Fruit fly (Drosophila melanogaster): Measurements from ENCODE around the gene CG46306.
A peak's percentile ranks its signal among the peaks of the same experiment; 100 is the strongest.

Gene CG46306

dm6 chrX:16834259-16834658 is 1.1 kb downstream of the CG46306 start (continued):
- 0 out of 3 replicates have a peak, but pooled peaks have one; percentile 32 for TF ChIP-seq CG7357 (GFP tag; IDR thresholded peaks at IDR 0.05)
- TF ChIP-seq CG12071 (GFP tag; optimal IDR thresholded peaks at IDR 0.05) = no peak
- no peak for TF ChIP-seq onecut (GFP tag; IDR thresholded peaks at IDR 0.05)
- no peak for TF ChIP-seq Nf-YB (GFP tag; optimal IDR thresholded peaks at IDR 0.05)
- TF ChIP-seq Ptx1 (GFP tag; IDR thresholded peaks at IDR 0.05) = peak; percentile 67
- TF ChIP-seq tin (GFP tag; optimal IDR thresholded peaks at IDR 0.05) = no peak
- no peak for TF ChIP-seq MESR4 (GFP tag; optimal IDR thresholded peaks at IDR 0.05)
- no peak for TF ChIP-seq Ravus (GFP tag; IDR thresholded peaks at IDR 0.05)
- no peak for TF ChIP-seq inv (GFP tag; IDR thresholded peaks at IDR 0.05; ENCODE audit: partially characterized antibody)
- no peak for TF ChIP-seq C15 (GFP tag; IDR thresholded peaks at IDR 0.05)
- TF ChIP-seq Doc3 (GFP tag; IDR thresholded peaks at IDR 0.05; ENCODE audit: partially characterized antibody) = no peak
- peak; percentile 5 for TF ChIP-seq CG17568 (GFP tag; optimal IDR thresholded peaks at IDR 0.05)
- TF ChIP-seq Dref (GFP tag; IDR thresholded peaks at IDR 0.05) = no peak
- peak in 1 of 2 experiments; percentile 75 for TF ChIP-seq Hr51 (GFP tag; optimal IDR thresholded peaks at IDR 0.05)
- TF ChIP-seq Sox102F (GFP tag; optimal IDR thresholded peaks at IDR 0.05) = peak; percentile 53
- no peak for TF ChIP-seq nerfin-2 (GFP tag; IDR thresholded peaks at IDR 0.05; ENCODE audit: partially characterized antibody)
- no peak for TF ChIP-seq CG8089 (GFP tag; optimal IDR thresholded peaks at IDR 0.05)
- TF ChIP-seq jumu (GFP tag; optimal IDR thresholded peaks at IDR 0.05) = no peak
- TF ChIP-seq CG17186 (GFP tag; optimal IDR thresholded peaks at IDR 0.05) = no peak
- no peak for TF ChIP-seq abd-A (tag; optimal IDR thresholded peaks at IDR 0.05)
- TF ChIP-seq CG15601 (tag; optimal IDR thresholded peaks at IDR 0.05) = no peak
- TF ChIP-seq sna (GFP tag; IDR thresholded peaks at IDR 0.05; ENCODE audit: partially characterized antibody) = no peak
- peak; percentile 48 for TF ChIP-seq ATbp (GFP tag; optimal IDR thresholded peaks at IDR 0.05)
- no peak for TF ChIP-seq CG42726 (GFP tag; IDR thresholded peaks at IDR 0.05; ENCODE audit: partially characterized antibody)
- TF ChIP-seq E2f1 (GFP tag; IDR thresholded peaks at IDR 0.05) = no peak
- TF ChIP-seq Myb (GFP tag; optimal IDR thresholded peaks at IDR 0.05) = no peak
- no peak for TF ChIP-seq repo (GFP tag; optimal IDR thresholded peaks at IDR 0.05)
- no peak for TF ChIP-seq Rx (GFP tag; IDR thresholded peaks at IDR 0.05)
- no peak for TF ChIP-seq CG15073 (GFP tag; optimal IDR thresholded peaks at IDR 0.05)
- no peak for TF ChIP-seq run (tag; optimal IDR thresholded peaks at IDR 0.05)
- no peak for TF ChIP-seq wdn (GFP tag; IDR thresholded peaks at IDR 0.05)
- no peak for TF ChIP-seq CG14860 (GFP tag; IDR thresholded peaks at IDR 0.05; ENCODE audit: partially characterized antibody)
- TF ChIP-seq kah (GFP tag; optimal IDR thresholded peaks at IDR 0.05) = no peak
- no peak for TF ChIP-seq Six4 (GFP tag; optimal IDR thresholded peaks at IDR 0.05)
- TF ChIP-seq GATAe (GFP tag; conservative IDR thresholded peaks at IDR 0.05) = no peak
- peak; percentile 68 for TF ChIP-seq PHDP (tag; optimal IDR thresholded peaks at IDR 0.05)
- TF ChIP-seq pan (optimal IDR thresholded peaks at IDR 0.05) = no peak
- TF ChIP-seq pan (GFP tag; optimal IDR thresholded peaks at IDR 0.05 in 1 of 2, IDR thresholded peaks at IDR 0.05 in 1 of 2) = peak in 1 of 2 experiments; percentile 48
- no peak for TF ChIP-seq Mes4 (GFP tag; optimal IDR thresholded peaks at IDR 0.05)
- no peak for TF ChIP-seq pnt (GFP tag; optimal IDR thresholded peaks at IDR 0.05)
- no peak for TF ChIP-seq CG8765 (GFP tag; IDR thresholded peaks at IDR 0.05)
- no peak for TF ChIP-seq Lhr (GFP tag; optimal IDR thresholded peaks at IDR 0.05)
- no peak for TF ChIP-seq nau (GFP tag; optimal IDR thresholded peaks at IDR 0.05)
- no peak for TF ChIP-seq CG34422 (GFP tag; IDR thresholded peaks at IDR 0.05)
- peak; percentile 9 to 22 for TF ChIP-seq Pdp1 (GFP tag; optimal IDR thresholded peaks at IDR 0.05)
- no peak for TF ChIP-seq gcm2 (GFP tag; optimal IDR thresholded peaks at IDR 0.05)
- no peak for TF ChIP-seq HLH4C (GFP tag; IDR thresholded peaks at IDR 0.05; ENCODE audit: partially characterized antibody)
- TF ChIP-seq Dfd (GFP tag; optimal IDR thresholded peaks at IDR 0.05) = no peak
- TF ChIP-seq gt (GFP tag; IDR thresholded peaks at IDR 0.05) = no peak
- TF ChIP-seq CG12236 (GFP tag; optimal IDR thresholded peaks at IDR 0.05) = no peak
- TF ChIP-seq Dip3 (GFP tag; optimal IDR thresholded peaks at IDR 0.05) = no peak

Measured in whole organism, embryonic.